Worm (Caenorhabditis elegans): ENCODE results near the gene F58E6.6.

DNA sequence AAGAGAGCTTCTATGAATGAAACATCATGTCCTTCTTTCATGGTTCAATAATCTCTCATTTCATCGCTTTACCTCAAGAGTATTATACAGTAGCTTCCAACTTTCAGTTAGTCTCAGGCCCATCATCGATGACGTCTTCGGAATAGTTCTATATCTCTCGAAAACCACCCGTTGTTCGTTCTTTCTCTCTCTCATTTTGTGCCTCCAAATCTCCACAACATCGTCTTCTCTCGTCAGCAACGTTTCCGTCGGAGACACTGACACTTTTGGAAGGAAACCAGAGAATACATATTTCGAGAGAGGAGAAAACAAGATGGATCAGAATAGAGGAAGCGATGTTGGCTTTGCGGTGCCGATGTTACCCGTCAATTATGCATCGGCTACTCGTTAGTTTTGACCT lies 21.0 kb downstream of the F58E6.6 start:
- TF ChIP-seq nhr-25 (tag; optimal IDR thresholded peaks at IDR 0.05; ENCODE audit: borderline replicate concordance, insufficient read depth) (no peak), Y48G9A.11 (GFP tag; IDR thresholded peaks at IDR 0.05) (no peak; the same call in 1 of the 2 replicates)

All from whole organism, L4 larva.